Fruit fly (Drosophila melanogaster) whole organism, adult: ENCODE data around the gene CG32284.

Source experiments
- CG11617 ChIP-seq: fragments of 200-800 bp; sonication (Bioruptor generic); optimal IDR thresholded peaks from 2 replicates; lab custom pipeline; 2017; ENCODE audit warnings: mild to moderate bottlenecking, missing biosample characterization, missing genetic modification reagents, missing genetic modification characterization
- CG12768 ChIP-seq: fragments of 200-800 bp; sonication (Bioruptor generic); optimal IDR thresholded peaks from 2 replicates; lab custom pipeline; 2017; ENCODE audit warnings: missing biosample characterization, missing genetic modification characterization, mild to moderate bottlenecking, moderate library complexity, missing genetic modification reagents
- CG14711 ChIP-seq: fragments of 200-800 bp; sonication (Bioruptor generic); optimal IDR thresholded peaks from 2 replicates; lab custom pipeline; 2018; ENCODE audit warnings: missing biosample characterization, mild to moderate bottlenecking, missing genetic modification characterization, moderate library complexity
- CG1620 ChIP-seq: fragments of 200-800 bp; sonication (Bioruptor generic); optimal IDR thresholded peaks from 2 replicates; lab custom pipeline; 2016; ENCODE audit warnings: missing biosample characterization, missing genetic modification characterization
- CG33017 ChIP-seq: fragments of 200-800 bp; sonication (Bioruptor generic); optimal IDR thresholded peaks from 2 replicates; lab custom pipeline; 2018; ENCODE audit warnings: missing biosample characterization, mild to moderate bottlenecking, missing genetic modification characterization, moderate library complexity
- CG5204 ChIP-seq: fragments of 200-800 bp; sonication (Bioruptor generic); optimal IDR thresholded peaks from 2 replicates; lab custom pipeline; 2016; ENCODE audit warnings: missing biosample characterization, missing genetic modification characterization
- CG7045 ChIP-seq: fragments of 200-800 bp; sonication (Bioruptor generic); optimal IDR thresholded peaks from 2 replicates; lab custom pipeline; 2017; ENCODE audit warnings: missing biosample characterization, mild to moderate bottlenecking, missing genetic modification characterization
- CG7101 ChIP-seq: fragments of 200-800 bp; sonication (Bioruptor generic); optimal IDR thresholded peaks from 2 replicates; lab custom pipeline; 2018; ENCODE audit warnings: missing biosample characterization, mild to moderate bottlenecking, missing genetic modification characterization, moderate library complexity
- Clk ChIP-seq: fragments of 200-800 bp; sonication (Bioruptor generic); optimal IDR thresholded peaks from 2 replicates; lab custom pipeline; 2017; ENCODE audit warnings: missing biosample characterization, missing genetic modification characterization
- Crg-1 ChIP-seq: fragments of 200-800 bp; sonication (Bioruptor generic); optimal IDR thresholded peaks from 2 replicates; lab custom pipeline; 2016; ENCODE audit warnings: missing biosample characterization, missing genetic modification characterization
- Hr96 ChIP-seq: fragments of 200-800 bp; sonication (Bioruptor generic); optimal IDR thresholded peaks from 2 replicates; lab custom pipeline; 2016; ENCODE audit warnings: missing biosample characterization, missing genetic modification characterization
- Mnt ChIP-seq: fragments of 200-800 bp; sonication (Bioruptor generic); optimal IDR thresholded peaks from 2 replicates; lab custom pipeline; 2016; ENCODE audit warnings: missing biosample characterization, mild to moderate bottlenecking, missing genetic modification characterization
- bab1 ChIP-seq: fragments of 200-800 bp; sonication (Bioruptor generic); optimal IDR thresholded peaks from 3 replicates; lab custom pipeline; 2019; ENCODE audit warnings: missing biosample characterization, mild to moderate bottlenecking, missing genetic modification characterization, moderate library complexity
- cic ChIP-seq: fragments of 200-800 bp; sonication (Bioruptor generic); optimal IDR thresholded peaks from 2 replicates; lab custom pipeline; 2017; ENCODE audit warnings: missing biosample characterization, mild to moderate bottlenecking, missing genetic modification characterization, moderate library complexity
- cnc ChIP-seq, 2 experiments: fragments of >200 bp; optimal IDR thresholded peaks; 2 replicates each; lab custom pipeline; 2017
- kay ChIP-seq: fragments of 200-800 bp; sonication (Bioruptor generic); peaks from one replicate; lab custom pipeline; 2016; ENCODE audit warnings: missing biosample characterization, missing genetic modification characterization, borderline replicate concordance
- ovo ChIP-seq: fragments of 200-800 bp; sonication (Bioruptor generic); optimal IDR thresholded peaks from 2 replicates; lab custom pipeline; 2016; ENCODE audit warnings: missing biosample characterization, missing genetic modification characterization
- pad ChIP-seq: fragments of 200-800 bp; sonication (Bioruptor generic); optimal IDR thresholded peaks from 3 replicates; lab custom pipeline; 2017; ENCODE audit warnings: missing biosample characterization, missing genetic modification characterization, mild to moderate bottlenecking, moderate library complexity, missing genetic modification reagents
- tj ChIP-seq: fragments of 200-800 bp; sonication (Bioruptor generic); optimal IDR thresholded peaks from 3 replicates; lab custom pipeline; 2017; ENCODE audit warnings: missing biosample characterization, mild to moderate bottlenecking, missing genetic modification characterization, moderate library complexity
- toe ChIP-seq: fragments of 200-800 bp; sonication (Bioruptor generic); optimal IDR thresholded peaks from 2 replicates; lab custom pipeline; 2016; ENCODE audit warnings: missing biosample characterization, missing genetic modification characterization

The CG32284 gene

dm6 chr3L:3198447-3199402 lies 12.3 kb downstream of the CG32284 start, which contains the start of the genes CG32276 and gry:
TSS of gene CG32276 (minus strand) at chr3L:3199047.
TSS of gene gry (plus strand) at chr3L:3199090.
- TF ChIP-seq kay (GFP tag; lab: Kevin White, UChicago) (no peak), CG7101 (tag; lab: Kevin White, UChicago) (peak; percentile 88), tj (GFP tag; lab: Kevin White, UChicago) (peak; percentile 65), CG5204 (peak; percentile 82), cnc (optimal IDR thresholded peaks at IDR 0.05; lab: Kevin White, UChicago) (no peak), Hr96 (peak; percentile 87), Clk (peak; percentile 49), CG1620 (GFP tag; lab: Kevin White, UChicago) (peak; percentile 82), CG14711 (tag; lab: Kevin White, UChicago) (peak; percentile 81), ovo (peak; percentile 91), Mnt (GFP tag; lab: Kevin White, UChicago) (peak; percentile 90), CG11617 (GFP tag; lab: Kevin White, UChicago) (peak; percentile 87), CG7045 (GFP tag; lab: Kevin White, UChicago) (peak; percentile 82), bab1 (GFP tag; lab: Kevin White, UChicago) (peak; percentile 91), CG12768 (peak; percentile 78), CG33017 (tag; lab: Kevin White, UChicago) (peak; percentile 62), toe (GFP tag; lab: Kevin White, UChicago) (peak; percentile 93), cic (GFP tag; lab: Kevin White, UChicago) (peak; percentile 58), pad (GFP tag; lab: Kevin White, UChicago) (peak; percentile 71), Crg-1 (GFP tag; lab: Kevin White, UChicago) (peak; percentile 74)

- TF ChIP-seq Crg-1 (GFP tag; lab: Kevin White, UChicago) (no peak), CG11617 (GFP tag; lab: Kevin White, UChicago) (no peak), Clk (no peak), CG7101 (tag; lab: Kevin White, UChicago) (no peak), CG14711 (tag; lab: Kevin White, UChicago) (no peak), kay (GFP tag; lab: Kevin White, UChicago) (no peak)
Measured at dm6 chr3L:3203062-3203461, 16.6 kb downstream of the CG32284 start, which contains the start of gene CG32271. TSS of gene CG32271 (minus strand) at chr3L:3203162.

- TF ChIP-seq cnc (optimal IDR thresholded peaks at IDR 0.05; lab: Kevin White, UChicago) (no peak), CG12768 (no peak), CG5204 (no peak), CG1620 (GFP tag; lab: Kevin White, UChicago) (no peak), CG33017 (tag; lab: Kevin White, UChicago) (no peak), bab1 (GFP tag; lab: Kevin White, UChicago) (no peak), Hr96 (no peak), CG7101 (tag; lab: Kevin White, UChicago) (no peak)
Measured at dm6 chr3L:3204348-3204747, 17.9 kb downstream of the CG32284 start, which contains the start of gene CG33159. TSS of gene CG33159 (minus strand) at chr3L:3204448.

dm6 chr3L:3205349-3205748 lies 18.9 kb downstream of the CG32284 start, which contains the start of gene CG32277:
TSS of gene CG32277 (minus strand) at chr3L:3205449.
- TF ChIP-seq CG5204 (no peak), pad (GFP tag; lab: Kevin White, UChicago) (no peak), tj (GFP tag; lab: Kevin White, UChicago) (no peak), Mnt (GFP tag; lab: Kevin White, UChicago) (no peak), ovo (no peak), CG1620 (GFP tag; lab: Kevin White, UChicago) (no peak), CG11617 (GFP tag; lab: Kevin White, UChicago) (no peak), toe (GFP tag; lab: Kevin White, UChicago) (no peak), CG12768 (no peak), bab1 (GFP tag; lab: Kevin White, UChicago) (no peak), cnc (optimal IDR thresholded peaks at IDR 0.05; lab: Kevin White, UChicago) (no peak), CG33017 (tag; lab: Kevin White, UChicago) (no peak), Crg-1 (GFP tag; lab: Kevin White, UChicago) (no peak), cic (GFP tag; lab: Kevin White, UChicago) (no peak), kay (GFP tag; lab: Kevin White, UChicago) (no peak)

dm6 chr3L:3206263-3206662 lies 19.8 kb downstream of the CG32284 start, which contains the start of gene CG33160:
TSS of gene CG33160 (minus strand) at chr3L:3206363.
- TF ChIP-seq Mnt (GFP tag; lab: Kevin White, UChicago): no peak
- TF ChIP-seq CG14711 (tag; lab: Kevin White, UChicago): no peak
- TF ChIP-seq Hr96: no peak
- TF ChIP-seq CG11617 (GFP tag; lab: Kevin White, UChicago): no peak
- no peak for TF ChIP-seq tj (GFP tag; lab: Kevin White, UChicago)
- TF ChIP-seq CG33017 (tag; lab: Kevin White, UChicago): no peak
- no peak for TF ChIP-seq toe (GFP tag; lab: Kevin White, UChicago)
- TF ChIP-seq kay (GFP tag; lab: Kevin White, UChicago): no peak
- TF ChIP-seq bab1 (GFP tag; lab: Kevin White, UChicago): no peak
- no peak for TF ChIP-seq CG5204
- no peak for TF ChIP-seq cic (GFP tag; lab: Kevin White, UChicago)
- no peak for TF ChIP-seq ovo
